Fruit fly (Drosophila melanogaster) whole organism, embryonic: ENCODE data around the gene Etl1.
A peak's percentile ranks its signal among the peaks of the same experiment; 100 is the strongest.

Source experiments
- Ada2b ChIP-seq: fragments of 200-800 bp; sonication (Bioruptor generic); IDR thresholded peaks from 2 replicates; pipeline ENCODE4 v1.3.6; 2022; ENCODE audit warnings: missing biosample characterization, missing genetic modification characterization
- Awh ChIP-seq: fragments of 200-800 bp; sonication (Bioruptor generic); IDR thresholded peaks from 2 replicates; pipeline ENCODE4, ENCODE4 v1.3.6; 2022; ENCODE audit warnings: missing biosample characterization, missing genetic modification characterization
- B-H2 ChIP-seq: fragments of 200-800 bp; sonication (Bioruptor generic); optimal IDR thresholded peaks from 2 replicates; lab custom pipeline; 2018; ENCODE audit warnings: missing biosample characterization, mild to moderate bottlenecking, missing genetic modification characterization
- CG12071 ChIP-seq: fragments of 200-800 bp; sonication (Bioruptor generic); optimal IDR thresholded peaks from 3 replicates; lab custom pipeline; 2018; ENCODE audit warnings: missing biosample characterization, mild to moderate bottlenecking, missing genetic modification characterization
- CG13424 ChIP-seq: fragments of 200-800 bp; sonication (Bioruptor generic); optimal IDR thresholded peaks from 2 replicates; lab custom pipeline; 2019; ENCODE audit warnings: missing biosample characterization, mild to moderate bottlenecking, missing genetic modification characterization, moderate library complexity
- CG15073 ChIP-seq: fragments of 200-800 bp; sonication (Bioruptor generic); optimal IDR thresholded peaks from 2 replicates; lab custom pipeline; 2016; ENCODE audit warnings: missing biosample characterization, missing genetic modification characterization
- CG16863 ChIP-seq: fragments of 200-800 bp; sonication (Bioruptor generic); optimal IDR thresholded peaks from 3 replicates; lab custom pipeline; 2016; ENCODE audit warnings: missing biosample characterization, missing genetic modification characterization
- CG17802 ChIP-seq: fragments of 200-800 bp; sonication (Bioruptor generic); optimal IDR thresholded peaks from 2 replicates; lab custom pipeline; 2018; ENCODE audit warnings: missing biosample characterization, mild to moderate bottlenecking, missing genetic modification characterization, moderate library complexity
- CG1792 ChIP-seq: fragments of 200-800 bp; sonication (Bioruptor generic); optimal IDR thresholded peaks from 2 replicates; lab custom pipeline; 2016; ENCODE audit warnings: missing biosample characterization, missing genetic modification characterization
- CG3838 ChIP-seq: fragments of 200-800 bp; sonication (Bioruptor generic); optimal IDR thresholded peaks from 3 replicates; lab custom pipeline; 2016; ENCODE audit warnings: missing biosample characterization, missing genetic modification characterization
- CG4707 ChIP-seq: fragments of 200-800 bp; sonication (Bioruptor generic); optimal IDR thresholded peaks from 2 replicates; lab custom pipeline; 2018; ENCODE audit warnings: missing biosample characterization, mild to moderate bottlenecking, missing genetic modification characterization, moderate library complexity
- CG8290 ChIP-seq, 3 experiments: fragments of 200-800 bp; sonication (Bioruptor generic); optimal IDR thresholded peaks; 2 replicates each; lab custom pipeline; 2016 to 2019; ENCODE audit warnings: missing biosample characterization in 3 of 3, missing genetic modification characterization in 3 of 3, mild to moderate bottlenecking in 2 of 3, moderate library complexity in 1 of 3
- CG9215 ChIP-seq: fragments of 200-800 bp; sonication (Bioruptor generic); IDR thresholded peaks from 2 replicates; pipeline ENCODE4 v1.3.6; 2022; ENCODE audit warnings: missing biosample characterization, missing genetic modification characterization
- CG9817 ChIP-seq: fragments of 200-800 bp; sonication (Bioruptor generic); optimal IDR thresholded peaks from 2 replicates; lab custom pipeline; 2018; ENCODE audit warnings: missing biosample characterization, mild to moderate bottlenecking, missing genetic modification characterization, moderate library complexity
- CoRest ChIP-seq: fragments of 200-800 bp; sonication (Bioruptor generic); optimal IDR thresholded peaks from 3 replicates; lab custom pipeline; 2018; ENCODE audit warnings: missing biosample characterization, mild to moderate bottlenecking, missing genetic modification characterization, moderate library complexity
- Dip3 ChIP-seq: fragments of 200-800 bp; sonication (Bioruptor generic); optimal IDR thresholded peaks from 3 replicates; lab custom pipeline; 2016; ENCODE audit warnings: missing biosample characterization, missing genetic modification characterization
- Dp ChIP-seq: fragments of 200-800 bp; sonication (Bioruptor generic); optimal IDR thresholded peaks from 2 replicates; lab custom pipeline; 2018; ENCODE audit warnings: missing biosample characterization, mild to moderate bottlenecking, missing genetic modification characterization, moderate library complexity
- Ets65A ChIP-seq: fragments of 200-800 bp; sonication (Bioruptor generic); peaks from one replicate; lab custom pipeline; 2016; ENCODE audit warnings: missing biosample characterization, missing genetic modification characterization
- Med ChIP-seq: fragments of 200-800 bp; sonication (Bioruptor generic); peaks from one replicate; lab custom pipeline; 2016; ENCODE audit warnings: missing biosample characterization, missing genetic modification characterization, mild to moderate bottlenecking, inconsistent platforms, moderate library complexity
- Opbp ChIP-seq: fragments of 200-800 bp; sonication (Bioruptor generic); IDR thresholded peaks from 3 replicates; pipeline ENCODE4 v1.3.6; 2022; ENCODE audit warnings: missing biosample characterization, missing genetic modification characterization; ENCODE audit not compliant: partially characterized antibody
- Poxn ChIP-seq: fragments of 200-800 bp; sonication (Bioruptor generic); IDR thresholded peaks from 2 replicates; pipeline ENCODE4 v1.3.6; 2022; ENCODE audit warnings: missing biosample characterization, missing genetic modification characterization
- Rx ChIP-seq: fragments of 200-800 bp; sonication (Bioruptor generic); IDR thresholded peaks from 2 replicates; pipeline ENCODE4 v1.3.6; 2022; ENCODE audit warnings: missing biosample characterization, missing genetic modification characterization
- Trl ChIP-seq, 3 experiments: fragments of >200 bp in 2 of 3; fragments of 200-800 bp in 1 of 3; sonication (Bioruptor generic) in 1 of 3; optimal IDR thresholded peaks; 2 replicates in 1 of 3; 3 replicates in 2 of 3; lab custom pipeline; 2016 to 2017; ENCODE audit warnings: missing biosample characterization in 1 of 3, missing genetic modification characterization in 1 of 3
- al ChIP-seq: fragments of 200-800 bp; sonication (Bioruptor generic); IDR thresholded peaks from 2 replicates; pipeline ENCODE4 v1.3.6; 2022; ENCODE audit warnings: missing biosample characterization, missing genetic modification characterization
- aop ChIP-seq: fragments of 200-800 bp; sonication (Bioruptor generic); IDR thresholded peaks from 2 replicates; pipeline ENCODE4 v1.3.6; 2022; ENCODE audit warnings: missing biosample characterization, missing genetic modification characterization
- bbx ChIP-seq: fragments of 200-800 bp; sonication (Bioruptor generic); IDR thresholded peaks from 2 replicates; pipeline ENCODE4 v1.3.6; 2022; ENCODE audit warnings: missing biosample characterization, missing genetic modification characterization; ENCODE audit not compliant: partially characterized antibody
- cad ChIP-seq: fragments of >200 bp; optimal IDR thresholded peaks from 2 replicates; lab custom pipeline; 2017; ENCODE audit warnings: missing biosample characterization, missing genetic modification characterization
- cato ChIP-seq: fragments of 200-800 bp; sonication (Bioruptor generic); optimal IDR thresholded peaks from 2 replicates; lab custom pipeline; 2016; ENCODE audit warnings: missing biosample characterization, missing genetic modification characterization, borderline replicate concordance
- cg ChIP-seq: fragments of 200-800 bp; sonication (Bioruptor generic); optimal IDR thresholded peaks from 3 replicates; lab custom pipeline; 2019; ENCODE audit warnings: missing biosample characterization, mild to moderate bottlenecking, missing genetic modification characterization, moderate library complexity
- da ChIP-seq: fragments of 200-800 bp; sonication (Bioruptor generic); optimal IDR thresholded peaks from 2 replicates; lab custom pipeline; 2016; ENCODE audit warnings: missing biosample characterization, missing genetic modification characterization
- esg ChIP-seq: fragments of 200-800 bp; sonication (Bioruptor generic); conservative IDR thresholded peaks from 2 replicates; pipeline ENCODE4 v1.3.6; 2022; ENCODE audit warnings: missing biosample characterization, missing genetic modification characterization
- grau ChIP-seq: fragments of 200-800 bp; optimal IDR thresholded peaks from 3 replicates; lab custom pipeline; 2019; ENCODE audit warnings: missing biosample characterization, mild to moderate bottlenecking, missing genetic modification characterization, moderate library complexity
- gsb ChIP-seq: fragments of 200-800 bp; sonication (Bioruptor generic); IDR thresholded peaks from 2 replicates; pipeline ENCODE4 v1.3.6; 2022; ENCODE audit warnings: missing biosample characterization, missing genetic modification characterization
- h ChIP-seq: fragments of >200 bp; optimal IDR thresholded peaks from 2 replicates; lab custom pipeline; 2017
- hth ChIP-seq: fragments of >200 bp; optimal IDR thresholded peaks from 2 replicates; lab custom pipeline; 2017; ENCODE audit warnings: inconsistent platforms
- jigr1 ChIP-seq: fragments of 200-800 bp; sonication (Bioruptor generic); IDR thresholded peaks from 3 replicates; pipeline ENCODE4 v1.3.6; 2022; ENCODE audit warnings: missing biosample characterization, missing genetic modification characterization
- lov ChIP-seq, 2 experiments: fragments of 200-800 bp in 1 of 2; fragments of >200 bp in 1 of 2; sonication (Bioruptor generic) in 1 of 2; IDR thresholded peaks in 1 of 2; optimal IDR thresholded peaks in 1 of 2; 2 replicates in 1 of 2; 3 replicates in 1 of 2; pipeline versions ENCODE4 v1.3.6 to Lab custom; 2017 to 2022; ENCODE audit warnings: missing biosample characterization in 1 of 2, missing genetic modification characterization in 1 of 2
- luna ChIP-seq: fragments of 200-800 bp; sonication (Bioruptor generic); optimal IDR thresholded peaks from 2 replicates; lab custom pipeline; 2016; ENCODE audit warnings: missing biosample characterization, missing genetic modification characterization
- nau ChIP-seq: fragments of 200-800 bp; sonication (Bioruptor generic); optimal IDR thresholded peaks from 3 replicates; lab custom pipeline; 2017; ENCODE audit warnings: missing biosample characterization, mild to moderate bottlenecking, missing genetic modification characterization, missing genetic modification reagents
- odd ChIP-seq: fragments of 200-800 bp; sonication (Bioruptor generic); optimal IDR thresholded peaks from 2 replicates; lab custom pipeline; 2017; ENCODE audit warnings: missing biosample characterization, mild to moderate bottlenecking, missing genetic modification characterization
- pan ChIP-seq, 4 experiments: fragments of >200 bp in 3 of 4; fragments of 200-800 bp in 1 of 4; sonication (Bioruptor generic) in 1 of 4; optimal IDR thresholded peaks in 3 of 4; IDR thresholded peaks in 1 of 4; 2 replicates each; pipeline versions ENCODE4 v1.3.6 to Lab custom; 2017 to 2022; ENCODE audit warnings: missing biosample characterization in 2 of 4, missing genetic modification characterization in 2 of 4, mixed read lengths in 1 of 4
- sens ChIP-seq: fragments of 200-800 bp; sonication (Bioruptor generic); peaks from one replicate; lab custom pipeline; 2016; ENCODE audit warnings: missing biosample characterization, missing genetic modification characterization
- tap ChIP-seq: fragments of 200-800 bp; optimal IDR thresholded peaks from 3 replicates; lab custom pipeline; 2019; ENCODE audit warnings: missing biosample characterization, mild to moderate bottlenecking, missing genetic modification characterization, moderate library complexity
- tin ChIP-seq: fragments of 200-800 bp; sonication (Bioruptor generic); optimal IDR thresholded peaks from 3 replicates; lab custom pipeline; 2016; ENCODE audit warnings: missing biosample characterization, missing genetic modification characterization
- tio ChIP-seq: fragments of 200-800 bp; sonication (Bioruptor generic); optimal IDR thresholded peaks from 2 replicates; lab custom pipeline; 2017; ENCODE audit warnings: missing biosample characterization, missing genetic modification characterization, inconsistent platforms
- tup ChIP-seq: fragments of 200-800 bp; sonication (Bioruptor generic); optimal IDR thresholded peaks from 2 replicates; lab custom pipeline; 2016; ENCODE audit warnings: missing biosample characterization, mild to moderate bottlenecking, missing genetic modification characterization, moderate library complexity

The Etl1 gene

dm6 chr2L:9919218-9919617, 6.8 kb upstream of the Etl1 start:
- TF ChIP-seq Ets65A (GFP tag; lab: Kevin White, UChicago) (peak; percentile 67), lov (optimal IDR thresholded peaks at IDR 0.05; lab: Kevin White, UChicago) (no peak), lov (GFP tag; IDR thresholded peaks at IDR 0.05; lab: Robert Waterston, UW) (no peak), Opbp (GFP tag; lab: Robert Waterston, UW) (peak; percentile 46; the same call in 1 of the 3 replicates), Med (GFP tag; lab: Kevin White, UChicago) (peak; percentile 56), gsb (GFP tag; lab: Robert Waterston, UW) (peak; percentile 26; the same call in 1 of the 2 replicates), aop (GFP tag; lab: Robert Waterston, UW) (no peak), Poxn (no peak), CG9817 (tag; lab: Kevin White, UChicago) (no peak), bbx (0 out of 2 replicates have a peak, but pooled peaks have one; percentile 26), jigr1 (GFP tag; lab: Robert Waterston, UW) (0 out of 3 replicates have a peak, but pooled peaks have one; percentile 37), h (lab: Kevin White, UChicago) (no peak), nau (GFP tag; lab: Kevin White, UChicago) (no peak), tio (GFP tag; lab: Kevin White, UChicago) (no peak), Dip3 (GFP tag; lab: Kevin White, UChicago) (no peak), tin (GFP tag; lab: Kevin White, UChicago) (no peak)

- TF ChIP-seq cato, result peak; percentile 29
- TF ChIP-seq Ets65A (GFP tag; lab: Kevin White, UChicago), result peak; percentile 87
- no peak for TF ChIP-seq cad (GFP tag; lab: Kevin White, UChicago)
- peak; percentile 78 for TF ChIP-seq Awh (GFP tag; lab: Robert Waterston, UW)
- TF ChIP-seq Dp (GFP tag; lab: Kevin White, UChicago), result peak; percentile 88
- TF ChIP-seq Ada2b (GFP tag; lab: Robert Waterston, UW), result peak; percentile 85
- peak; percentile 40 for TF ChIP-seq tup
- TF ChIP-seq tap (tag; lab: Kevin White, UChicago), result peak; percentile 45
- TF ChIP-seq esg (GFP tag; lab: Robert Waterston, UW), result peak; percentile 37; the same call in 1 of the 2 replicates
- no peak for TF ChIP-seq hth (lab: Kevin White, UChicago)
- no peak for TF ChIP-seq cg
- no peak for TF ChIP-seq CG12071 (GFP tag; lab: Kevin White, UChicago)
- TF ChIP-seq da, result no peak
- peak; percentile 79 for TF ChIP-seq CoRest (tag; lab: Kevin White, UChicago)
- no peak for TF ChIP-seq CG4707
- peak; percentile 50 for TF ChIP-seq B-H2
- TF ChIP-seq luna, result no peak
- no peak for TF ChIP-seq Trl (optimal IDR thresholded peaks at IDR 0.05; lab: Kevin White, UChicago)
- TF ChIP-seq Trl (GFP tag; optimal IDR thresholded peaks at IDR 0.05; lab: Kevin White, UChicago), result peak; percentile 21
- no peak for TF ChIP-seq pan (optimal IDR thresholded peaks at IDR 0.05; lab: Kevin White, UChicago)
- TF ChIP-seq pan (GFP tag; optimal IDR thresholded peaks at IDR 0.05 in 1 of 2, IDR thresholded peaks at IDR 0.05 in 1 of 2), result peak in 1 of 2 experiments; percentile 64
- peak; percentile 78 for TF ChIP-seq CG13424 (tag; lab: Kevin White, UChicago)
- TF ChIP-seq grau, result peak; percentile 75
- TF ChIP-seq CG17802 (tag; lab: Kevin White, UChicago), result no peak
- peak; percentile 56 for TF ChIP-seq odd (GFP tag; lab: Kevin White, UChicago)
- TF ChIP-seq CG15073 (GFP tag; lab: Kevin White, UChicago), result no peak
- TF ChIP-seq CG8290 (GFP tag; optimal IDR thresholded peaks at IDR 0.05; lab: Kevin White, UChicago), result peak; percentile 46
- TF ChIP-seq CG8290 (tag; optimal IDR thresholded peaks at IDR 0.05; lab: Kevin White, UChicago), result peak in 1 of 2 experiments; percentile 76
- TF ChIP-seq CG16863, result peak; percentile 27
- TF ChIP-seq Rx (GFP tag; lab: Robert Waterston, UW), result peak; percentile 35; the same call in 1 of the 2 replicates
- TF ChIP-seq CG3838 (GFP tag; lab: Kevin White, UChicago), result peak; percentile 57
- TF ChIP-seq CG9215 (GFP tag; lab: Robert Waterston, UW), result 0 out of 2 replicates have a peak, but pooled peaks have one; percentile 13
- TF ChIP-seq al (GFP tag; lab: Robert Waterston, UW), result peak; percentile 53
- TF ChIP-seq sens, result peak; percentile 89
- TF ChIP-seq CG1792 (GFP tag; lab: Kevin White, UChicago), result no peak
These were observed 5.9 kb upstream of the Etl1 start, which contains the start of the genes CG5885 and CG4598 for dm6 chr2L:9918020-9918959. Gene CG5885 (minus strand): TSS chr2L:9918330. Gene CG4598 (plus strand): TSS chr2L:9918618.
